Fruit fly (Drosophila melanogaster): Measurements from ENCODE around the gene CG15820.

CG15820 gene

dm6 chr3L:2163608-2164007, 10.5 kb downstream of the CG15820 start, which contains the start of gene CG15822 (continued):
- peak; percentile 54 for TF ChIP-seq sd (tag; optimal IDR thresholded peaks at IDR 0.05)
- no peak for TF ChIP-seq PHDP (tag; optimal IDR thresholded peaks at IDR 0.05)
- TF ChIP-seq nerfin-1 (tag; optimal IDR thresholded peaks at IDR 0.05): no peak
- no peak for TF ChIP-seq sens-2 (GFP tag; IDR thresholded peaks at IDR 0.05)
- no peak for TF ChIP-seq CG17186 (GFP tag; optimal IDR thresholded peaks at IDR 0.05)
- no peak for TF ChIP-seq fu2 (GFP tag; optimal IDR thresholded peaks at IDR 0.05)
- no peak for TF ChIP-seq scrt (GFP tag; optimal IDR thresholded peaks at IDR 0.05)
- TF ChIP-seq vfl (GFP tag; optimal IDR thresholded peaks at IDR 0.05): no peak
- no peak for TF ChIP-seq Lim3 (GFP tag; IDR thresholded peaks at IDR 0.05)
- no peak for TF ChIP-seq esg (GFP tag; conservative IDR thresholded peaks at IDR 0.05)
- no peak for TF ChIP-seq CG8478 (optimal IDR thresholded peaks at IDR 0.05)
- TF ChIP-seq croc (GFP tag; conservative IDR thresholded peaks at IDR 0.05): no peak
- no peak for TF ChIP-seq HHEX (GFP tag; optimal IDR thresholded peaks at IDR 0.05)
- no peak for TF ChIP-seq Lpt (GFP tag; optimal IDR thresholded peaks at IDR 0.05)
- TF ChIP-seq psq (GFP tag; optimal IDR thresholded peaks at IDR 0.05): no peak
- TF ChIP-seq chif (GFP tag; optimal IDR thresholded peaks at IDR 0.05): no peak
- no peak for TF ChIP-seq lov (optimal IDR thresholded peaks at IDR 0.05)
- TF ChIP-seq lov (GFP tag; IDR thresholded peaks at IDR 0.05): no peak
- TF ChIP-seq crc (GFP tag; optimal IDR thresholded peaks at IDR 0.05): no peak
- no peak for TF ChIP-seq Spps (tag; optimal IDR thresholded peaks at IDR 0.05)
- no peak for TF ChIP-seq TFAM (GFP tag; optimal IDR thresholded peaks at IDR 0.05)
- no peak for TF ChIP-seq gsb-n (tag; optimal IDR thresholded peaks at IDR 0.05)
- TF ChIP-seq Neu2 (GFP tag; optimal IDR thresholded peaks at IDR 0.05; ENCODE audit: borderline replicate concordance): no peak
- TF ChIP-seq CG5180 (GFP tag; optimal IDR thresholded peaks at IDR 0.05): peak; percentile 99
- no peak for TF ChIP-seq al (GFP tag; IDR thresholded peaks at IDR 0.05)
- no peak for TF ChIP-seq HLH54F (GFP tag; optimal IDR thresholded peaks at IDR 0.05)
- peak; percentile 63 for TF ChIP-seq Med (GFP tag)
- TF ChIP-seq CG6765 (GFP tag; optimal IDR thresholded peaks at IDR 0.05): no peak
- TF ChIP-seq CG14441 (GFP tag; IDR thresholded peaks at IDR 0.05): no peak
- peak; percentile 51; the same call in 1 of the 2 replicates for TF ChIP-seq rib (GFP tag; IDR thresholded peaks at IDR 0.05)
- TF ChIP-seq knrl (GFP tag; IDR thresholded peaks at IDR 0.05; ENCODE audit: partially characterized antibody): no peak
- no peak for TF ChIP-seq Bdp1 (GFP tag; optimal IDR thresholded peaks at IDR 0.05)
- no peak for TF ChIP-seq CG11398 (GFP tag; optimal IDR thresholded peaks at IDR 0.05)
- TF ChIP-seq hkb (optimal IDR thresholded peaks at IDR 0.05): no peak
- no peak for TF ChIP-seq hkb (GFP tag; IDR thresholded peaks at IDR 0.05)
- TF ChIP-seq Dek (tag; optimal IDR thresholded peaks at IDR 0.05): no peak
- TF ChIP-seq CG7987 (GFP tag; optimal IDR thresholded peaks at IDR 0.05): no peak
- TF ChIP-seq fd102C (GFP tag; optimal IDR thresholded peaks at IDR 0.05): no peak
- TF ChIP-seq CG2120 (GFP tag; optimal IDR thresholded peaks at IDR 0.05): no peak
- no peak for TF ChIP-seq Oli (tag; optimal IDR thresholded peaks at IDR 0.05)
- peak; percentile 8; the same call in 1 of the 2 replicates for TF ChIP-seq Ptx1 (GFP tag; IDR thresholded peaks at IDR 0.05)
- TF ChIP-seq Asciz (GFP tag; optimal IDR thresholded peaks at IDR 0.05): no peak
- no peak for TF ChIP-seq sr (GFP tag; IDR thresholded peaks at IDR 0.05)
- no peak for TF ChIP-seq lbe (GFP tag; optimal IDR thresholded peaks at IDR 0.05)
- TF ChIP-seq ftz-f1 (GFP tag; optimal IDR thresholded peaks at IDR 0.05): peak; percentile 5
- no peak for TF ChIP-seq CG18599 (GFP tag; optimal IDR thresholded peaks at IDR 0.05)
- no peak for TF ChIP-seq dan (GFP tag; IDR thresholded peaks at IDR 0.05)
- peak; percentile 96 for TF ChIP-seq grn (GFP tag; optimal IDR thresholded peaks at IDR 0.05)
- TF ChIP-seq MESR4 (GFP tag; optimal IDR thresholded peaks at IDR 0.05): no peak
- TF ChIP-seq Hand (GFP tag; optimal IDR thresholded peaks at IDR 0.05): no peak
- no peak for TF ChIP-seq cwo (GFP tag; optimal IDR thresholded peaks at IDR 0.05)
- TF ChIP-seq Antp (GFP tag; optimal IDR thresholded peaks at IDR 0.05): no peak
- TF ChIP-seq CG34422 (GFP tag; IDR thresholded peaks at IDR 0.05): no peak

Data from whole organism, embryonic.